Fruit fly (Drosophila melanogaster) whole organism, embryonic: ENCODE results near the gene MtnD.
A peak's percentile ranks its signal among the peaks of the same experiment; 100 is the strongest.

Source experiments
- Asciz ChIP-seq: fragments of 200-800 bp; sonication (Bioruptor generic); optimal IDR thresholded peaks from 2 replicates; lab custom pipeline; 2017; ENCODE audit warnings: missing biosample characterization, mild to moderate bottlenecking, missing genetic modification characterization, missing genetic modification reagents
- CG12219 ChIP-seq: fragments of 200-800 bp; sonication (Bioruptor generic); optimal IDR thresholded peaks from 3 replicates; lab custom pipeline; 2018; ENCODE audit warnings: missing biosample characterization, mild to moderate bottlenecking, missing genetic modification characterization
- CG13123 ChIP-seq: fragments of 200-800 bp; sonication (Bioruptor generic); optimal IDR thresholded peaks from 2 replicates; lab custom pipeline; 2016; ENCODE audit warnings: missing biosample characterization, missing genetic modification characterization
- CG14014 ChIP-seq: fragments of 200-800 bp; sonication (Bioruptor generic); IDR thresholded peaks from 2 replicates; pipeline ENCODE4 v1.3.6; 2022; ENCODE audit warnings: missing biosample characterization, missing genetic modification characterization
- CG14441 ChIP-seq: fragments of 200-800 bp; sonication (Bioruptor generic); IDR thresholded peaks from 2 replicates; pipeline ENCODE4 v1.3.6; 2022; ENCODE audit warnings: missing biosample characterization, missing genetic modification characterization
- CG1529 ChIP-seq: fragments of 200-800 bp; sonication (Bioruptor generic); optimal IDR thresholded peaks from 3 replicates; lab custom pipeline; 2018; ENCODE audit warnings: missing biosample characterization, missing genetic modification characterization
- CG15479 ChIP-seq: fragments of 200-800 bp; sonication (Bioruptor generic); optimal IDR thresholded peaks from 3 replicates; lab custom pipeline; 2019; ENCODE audit warnings: missing biosample characterization, mild to moderate bottlenecking, missing genetic modification characterization, moderate library complexity
- CG16815 ChIP-seq: fragments of 200-800 bp; sonication (Bioruptor generic); optimal IDR thresholded peaks from 3 replicates; lab custom pipeline; 2017; ENCODE audit warnings: missing biosample characterization, mild to moderate bottlenecking, missing genetic modification characterization
- CG17186 ChIP-seq: fragments of 200-800 bp; sonication (Bioruptor generic); optimal IDR thresholded peaks from 3 replicates; lab custom pipeline; 2017; ENCODE audit warnings: missing biosample characterization, missing genetic modification reagents, missing genetic modification characterization
- CG17912 ChIP-seq: fragments of 200-800 bp; sonication (Bioruptor generic); optimal IDR thresholded peaks from 2 replicates; lab custom pipeline; 2018; ENCODE audit warnings: missing biosample characterization, mild to moderate bottlenecking, missing genetic modification characterization
- CG4730 ChIP-seq: fragments of 200-800 bp; sonication (Bioruptor generic); IDR thresholded peaks from 2 replicates; pipeline ENCODE4 v1.3.6; 2022; ENCODE audit warnings: missing biosample characterization, missing genetic modification characterization
- CG6175 ChIP-seq: fragments of 200-800 bp; sonication (Bioruptor generic); IDR thresholded peaks from 3 replicates; pipeline ENCODE4 v1.3.6; 2022; ENCODE audit warnings: missing biosample characterization, missing genetic modification characterization
- CG8388 ChIP-seq: fragments of 200-800 bp; sonication (Bioruptor generic); optimal IDR thresholded peaks from 2 replicates; lab custom pipeline; 2019; ENCODE audit warnings: missing biosample characterization, mild to moderate bottlenecking, missing genetic modification characterization, moderate library complexity
- CG9797 ChIP-seq: fragments of 200-800 bp; sonication (Bioruptor generic); optimal IDR thresholded peaks from 3 replicates; lab custom pipeline; 2018; ENCODE audit warnings: missing biosample characterization, mild to moderate bottlenecking, missing genetic modification characterization
- Ets65A ChIP-seq: fragments of 200-800 bp; sonication (Bioruptor generic); peaks from one replicate; lab custom pipeline; 2016; ENCODE audit warnings: missing biosample characterization, missing genetic modification characterization
- GATAe ChIP-seq: fragments of 200-800 bp; sonication (Bioruptor generic); conservative IDR thresholded peaks from 2 replicates; pipeline ENCODE4 v1.3.6; 2022; ENCODE audit warnings: missing biosample characterization, missing genetic modification characterization
- MTF-1 ChIP-seq: fragments of 200-800 bp; sonication (Bioruptor generic); optimal IDR thresholded peaks from 2 replicates; lab custom pipeline; 2018; ENCODE audit warnings: missing biosample characterization, mild to moderate bottlenecking, missing genetic modification characterization, borderline replicate concordance
- Med ChIP-seq: fragments of 200-800 bp; sonication (Bioruptor generic); peaks from one replicate; lab custom pipeline; 2016; ENCODE audit warnings: missing biosample characterization, missing genetic modification characterization, mild to moderate bottlenecking, inconsistent platforms, moderate library complexity
- Mes4 ChIP-seq: fragments of 200-800 bp; sonication (Bioruptor generic); optimal IDR thresholded peaks from 2 replicates; lab custom pipeline; 2016; ENCODE audit warnings: missing biosample characterization, missing genetic modification characterization
- Ptx1 ChIP-seq: fragments of 200-800 bp; sonication (Bioruptor generic); IDR thresholded peaks from 2 replicates; pipeline ENCODE4 v1.3.6; 2022; ENCODE audit warnings: missing biosample characterization, missing genetic modification characterization
- ase ChIP-seq: fragments of 200-800 bp; sonication (Bioruptor generic); IDR thresholded peaks from 3 replicates; pipeline ENCODE4 v1.3.6; 2022; ENCODE audit warnings: missing biosample characterization, missing genetic modification characterization
- cad ChIP-seq: fragments of >200 bp; optimal IDR thresholded peaks from 2 replicates; lab custom pipeline; 2017; ENCODE audit warnings: missing biosample characterization, missing genetic modification characterization
- crp ChIP-seq, 2 experiments: fragments of 200-800 bp; sonication (Bioruptor generic); optimal IDR thresholded peaks; 2 replicates in 1 of 2; 3 replicates in 1 of 2; lab custom pipeline; 2017; ENCODE audit warnings: missing biosample characterization in 2 of 2, missing genetic modification characterization in 2 of 2, mild to moderate bottlenecking in 1 of 2, moderate library complexity in 1 of 2
- cwo ChIP-seq: fragments of 200-800 bp; sonication (Bioruptor generic); optimal IDR thresholded peaks from 3 replicates; lab custom pipeline; 2017; ENCODE audit warnings: missing biosample characterization, missing genetic modification characterization, mild to moderate bottlenecking, moderate library complexity, missing genetic modification reagents
- da ChIP-seq: fragments of 200-800 bp; sonication (Bioruptor generic); optimal IDR thresholded peaks from 2 replicates; lab custom pipeline; 2016; ENCODE audit warnings: missing biosample characterization, missing genetic modification characterization
- dmrt99B ChIP-seq: fragments of 200-800 bp; sonication (Bioruptor generic); optimal IDR thresholded peaks from 2 replicates; lab custom pipeline; 2018; ENCODE audit warnings: missing biosample characterization, mild to moderate bottlenecking, missing genetic modification characterization, moderate library complexity
- inv ChIP-seq: fragments of 200-800 bp; sonication (Bioruptor generic); IDR thresholded peaks from 2 replicates; pipeline ENCODE4 v1.3.6; 2022; ENCODE audit warnings: missing biosample characterization, missing genetic modification characterization; ENCODE audit not compliant: partially characterized antibody
- kah ChIP-seq: fragments of 200-800 bp; sonication (Bioruptor generic); optimal IDR thresholded peaks from 2 replicates; lab custom pipeline; 2018; ENCODE audit warnings: missing biosample characterization, mild to moderate bottlenecking, missing genetic modification characterization
- kay ChIP-seq: fragments of 200-800 bp; sonication (Bioruptor generic); optimal IDR thresholded peaks from 2 replicates; lab custom pipeline; 2016; ENCODE audit warnings: missing biosample characterization, missing genetic modification characterization
- lbe ChIP-seq: fragments of 200-800 bp; sonication (Bioruptor generic); optimal IDR thresholded peaks from 2 replicates; lab custom pipeline; 2016; ENCODE audit warnings: missing biosample characterization, mild to moderate bottlenecking, missing genetic modification characterization
- mam ChIP-seq: fragments of 200-800 bp; sonication (Bioruptor generic); optimal IDR thresholded peaks from 3 replicates; lab custom pipeline; 2016; ENCODE audit warnings: missing biosample characterization, missing genetic modification characterization
- mld ChIP-seq: fragments of 200-800 bp; sonication (Bioruptor generic); IDR thresholded peaks from 3 replicates; pipeline ENCODE4 v1.3.6; 2022; ENCODE audit warnings: missing biosample characterization, missing genetic modification characterization; ENCODE audit not compliant: partially characterized antibody
- nerfin-1 ChIP-seq: fragments of 200-800 bp; sonication (Bioruptor generic); optimal IDR thresholded peaks from 3 replicates; lab custom pipeline; 2019; ENCODE audit warnings: missing biosample characterization, mild to moderate bottlenecking, missing genetic modification characterization, moderate library complexity
- nerfin-2 ChIP-seq: fragments of 200-800 bp; sonication (Bioruptor generic); IDR thresholded peaks from 2 replicates; pipeline ENCODE4 v1.3.6; 2022; ENCODE audit warnings: missing biosample characterization, missing genetic modification characterization; ENCODE audit not compliant: partially characterized antibody
- pfk ChIP-seq: fragments of 200-800 bp; sonication (Bioruptor generic); optimal IDR thresholded peaks from 2 replicates; lab custom pipeline; 2018; ENCODE audit warnings: missing biosample characterization, mild to moderate bottlenecking, missing genetic modification characterization, moderate library complexity
- psq ChIP-seq: fragments of 200-800 bp; sonication (Bioruptor generic); optimal IDR thresholded peaks from 2 replicates; lab custom pipeline; 2017; ENCODE audit warnings: missing biosample characterization, missing genetic modification characterization
- ranshi ChIP-seq: fragments of 200-800 bp; sonication (Bioruptor generic); IDR thresholded peaks from 2 replicates; pipeline ENCODE4 v1.3.6; 2022; ENCODE audit warnings: missing biosample characterization, missing genetic modification characterization
- schlank ChIP-seq: fragments of 200-800 bp; sonication (Bioruptor generic); optimal IDR thresholded peaks from 2 replicates; lab custom pipeline; 2018; ENCODE audit warnings: missing biosample characterization, mild to moderate bottlenecking, missing genetic modification characterization
- sens ChIP-seq: fragments of 200-800 bp; sonication (Bioruptor generic); peaks from one replicate; lab custom pipeline; 2016; ENCODE audit warnings: missing biosample characterization, missing genetic modification characterization
- seq ChIP-seq: fragments of 200-800 bp; sonication (Bioruptor generic); IDR thresholded peaks from 2 replicates; pipeline ENCODE4 v1.3.6; 2022; ENCODE audit warnings: missing biosample characterization, missing genetic modification characterization
- slou ChIP-seq: fragments of 200-800 bp; sonication (Bioruptor generic); optimal IDR thresholded peaks from 3 replicates; lab custom pipeline; 2016; ENCODE audit warnings: missing biosample characterization, missing genetic modification characterization
- sug ChIP-seq: fragments of 200-800 bp; optimal IDR thresholded peaks from 2 replicates; lab custom pipeline; 2019; ENCODE audit warnings: missing biosample characterization, mild to moderate bottlenecking, missing genetic modification characterization, moderate library complexity
- vvl ChIP-seq: fragments of 200-800 bp; sonication (Bioruptor generic); IDR thresholded peaks from 2 replicates; pipeline ENCODE4 v1.3.6; 2022; ENCODE audit warnings: missing biosample characterization, missing genetic modification characterization

MtnD gene

dm6 chr3R:20545678-20546077 lies 10.9 kb downstream of the MtnD start (continued):
- no peak for TF ChIP-seq Ptx1 (GFP tag; lab: Robert Waterston, UW)
- TF ChIP-seq crp (GFP tag; optimal IDR thresholded peaks at IDR 0.05; lab: Kevin White, UChicago), result no peak
- TF ChIP-seq slou (GFP tag; lab: Kevin White, UChicago), result no peak
- no peak for TF ChIP-seq CG15479
- TF ChIP-seq CG12219 (GFP tag; lab: Kevin White, UChicago), result no peak
- no peak for TF ChIP-seq CG13123 (GFP tag; lab: Kevin White, UChicago)
- no peak for TF ChIP-seq CG4730 (GFP tag; lab: Robert Waterston, UW)
- TF ChIP-seq MTF-1 (GFP tag; lab: Kevin White, UChicago), result no peak
- no peak for TF ChIP-seq kah (GFP tag; lab: Kevin White, UChicago)
- TF ChIP-seq dmrt99B (tag; lab: Kevin White, UChicago), result no peak
- TF ChIP-seq sens (GFP tag; lab: Kevin White, UChicago), result peak; percentile 34
- 0 out of 2 replicates have a peak, but pooled peaks have one; percentile 11 for TF ChIP-seq ranshi (GFP tag; lab: Robert Waterston, UW)
- no peak for TF ChIP-seq psq
- TF ChIP-seq CG1529 (GFP tag; lab: Kevin White, UChicago), result no peak
- no peak for TF ChIP-seq CG8388
- no peak for TF ChIP-seq ase (GFP tag; lab: Robert Waterston, UW)
- no peak for TF ChIP-seq CG16815 (GFP tag; lab: Kevin White, UChicago)
- peak; percentile 23 for TF ChIP-seq Ets65A
- TF ChIP-seq inv (GFP tag; lab: Robert Waterston, UW), result no peak
- peak; percentile 14 for TF ChIP-seq cwo (GFP tag; lab: Kevin White, UChicago)
- TF ChIP-seq mld (GFP tag; lab: Robert Waterston, UW), result no peak
- TF ChIP-seq CG14014 (GFP tag; lab: Robert Waterston, UW), result no peak
- TF ChIP-seq seq (GFP tag; lab: Robert Waterston, UW), result no peak
- TF ChIP-seq kay (GFP tag; lab: Kevin White, UChicago), result no peak
- TF ChIP-seq cad (GFP tag; lab: Kevin White, UChicago), result no peak
- TF ChIP-seq CG9797 (GFP tag; lab: Kevin White, UChicago), result no peak
- TF ChIP-seq CG14441, result no peak
- TF ChIP-seq CG6175 (GFP tag; lab: Robert Waterston, UW), result peak; percentile 40; the same call in 1 of the 3 replicates
- TF ChIP-seq Asciz (GFP tag; lab: Kevin White, UChicago), result no peak
- TF ChIP-seq nerfin-1 (tag; lab: Kevin White, UChicago), result no peak
- no peak for TF ChIP-seq CG17912 (GFP tag; lab: Kevin White, UChicago)
- no peak for TF ChIP-seq pfk (GFP tag; lab: Kevin White, UChicago)
- TF ChIP-seq CG17186, result no peak
- TF ChIP-seq Med (GFP tag; lab: Kevin White, UChicago), result peak; percentile 62
- TF ChIP-seq nerfin-2 (GFP tag; lab: Robert Waterston, UW), result no peak
- TF ChIP-seq lbe (GFP tag; lab: Kevin White, UChicago), result no peak
- TF ChIP-seq mam (GFP tag; lab: Kevin White, UChicago), result no peak
- TF ChIP-seq sug, result peak; percentile 22
- no peak for TF ChIP-seq Mes4 (GFP tag; lab: Kevin White, UChicago)
- TF ChIP-seq vvl, result 0 out of 2 replicates have a peak, but pooled peaks have one; percentile 51
- no peak for TF ChIP-seq GATAe (GFP tag; lab: Robert Waterston, UW)
- peak; percentile 20 for TF ChIP-seq schlank (tag; lab: Kevin White, UChicago)
- no peak for TF ChIP-seq da (GFP tag; lab: Kevin White, UChicago)
